Fruit fly (Drosophila melanogaster): ENCODE results near the gene Nlg3.

dm6 chr3R:7686844-7687243, 47.6 kb upstream of the Nlg3 start:
- TF ChIP-seq EcR (GFP tag; optimal IDR thresholded peaks at IDR 0.05): no peak
- TF ChIP-seq psq (optimal IDR thresholded peaks at IDR 0.05): no peak
